Worm (Caenorhabditis elegans) whole organism, L3 larva: ENCODE data around the gene H23N18.5.
A peak's percentile ranks its signal among the peaks of the same experiment; 100 is the strongest.

ENCODE experiments used
- aly-2 ChIP-seq: fragments of 150-350 bp; optimal IDR thresholded peaks from 2 replicates; lab custom pipeline; 2014; ENCODE audit warnings: missing biosample characterization, missing genetic modification characterization
- ama-1 ChIP-seq: fragments of 150-350 bp; optimal IDR thresholded peaks from 2 replicates; lab custom pipeline; 2018
- egl-5 ChIP-seq: fragments of 150-350 bp; optimal IDR thresholded peaks from 2 replicates; lab custom pipeline; 2017; ENCODE audit warnings: missing biosample characterization, missing genetic modification reagents, missing genetic modification characterization, inconsistent platforms
- elt-1 ChIP-seq: fragments of 150-350 bp; optimal IDR thresholded peaks from 2 replicates; lab custom pipeline; 2014; ENCODE audit warnings: missing biosample characterization, missing genetic modification characterization
- elt-3 ChIP-seq, 3 experiments: fragments of 150-350 bp in 1 of 3; sonication (generic microtip) in 2 of 3; optimal IDR thresholded peaks; 2 replicates in 2 of 3; 4 replicates in 1 of 3; lab custom pipeline; 2014 to 2017; ENCODE audit warnings: missing biosample characterization in 3 of 3, missing genetic modification characterization in 3 of 3
- nhr-11 ChIP-seq: fragments of 150-350 bp; optimal IDR thresholded peaks from 2 replicates; lab custom pipeline; 2014; ENCODE audit warnings: missing biosample characterization, missing genetic modification characterization
- nhr-237 ChIP-seq: fragments of 150-350 bp; optimal IDR thresholded peaks from 2 replicates; lab custom pipeline; 2014; ENCODE audit warnings: missing biosample characterization, missing genetic modification characterization
- pha-4 ChIP-seq: fragments of 150-350 bp; optimal IDR thresholded peaks from 2 replicates; lab custom pipeline; 2014; ENCODE audit warnings: missing biosample characterization, missing genetic modification reagents, missing genetic modification characterization
- pqm-1 ChIP-seq: fragments of 150-350 bp; optimal IDR thresholded peaks from 2 replicates; lab custom pipeline; 2017; ENCODE audit warnings: missing biosample characterization, missing genetic modification characterization, inconsistent platforms
- unc-39 ChIP-seq: sonication (generic microtip); optimal IDR thresholded peaks from 4 replicates; lab custom pipeline; 2017; ENCODE audit warnings: missing biosample characterization, missing genetic modification characterization
- unc-62 ChIP-seq: fragments of 150-350 bp; sonication (generic microtip); optimal IDR thresholded peaks from 4 replicates; lab custom pipeline; 2014; ENCODE audit warnings: missing biosample characterization, missing genetic modification reagents, missing genetic modification characterization

ce11 chrV:4918664-4919257 lies 6.6 kb upstream of the H23N18.5 start, which contains the start of gene C02E7.6:
- no peak for TF ChIP-seq nhr-11 (tag; lab: Kevin White, UChicago)
- no peak for TF ChIP-seq unc-62 (GFP tag; lab: Kevin White, UChicago)
- TF ChIP-seq nhr-237 (tag; lab: Kevin White, UChicago): no peak
- TF ChIP-seq egl-5 (tag; lab: Kevin White, UChicago): no peak
- TF ChIP-seq unc-39 (tag; lab: Kevin White, UChicago): no peak
- TF ChIP-seq elt-1 (tag; lab: Kevin White, UChicago): peak; percentile 94
- no peak for TF ChIP-seq ama-1
- TF ChIP-seq pqm-1 (tag; lab: Kevin White, UChicago): no peak
- TF ChIP-seq aly-2 (tag; lab: Kevin White, UChicago): no peak
- TF ChIP-seq elt-3 (tag; optimal IDR thresholded peaks at IDR 0.05; lab: Kevin White, UChicago): peak in 1 of 3 experiments; percentile 22
- TF ChIP-seq pha-4 (tag; lab: Kevin White, UChicago): no peak
